Fruit fly (Drosophila melanogaster): Measurements from ENCODE around the gene CG15418.

The CG15418 gene

dm6 chr2L:3642148-3642920 is 20.8 kb upstream of the CG15418 start:
- no peak for TF ChIP-seq CG17801 (GFP tag; optimal IDR thresholded peaks at IDR 0.05; ENCODE audit: partially characterized antibody)

dm6 chr2L:3640952-3641351 is 19.4 kb upstream of the CG15418 start:
- TF ChIP-seq CG17801 (GFP tag; optimal IDR thresholded peaks at IDR 0.05; ENCODE audit: partially characterized antibody): no peak

dm6 chr2L:3639924-3640323 is 18.4 kb upstream of the CG15418 start:
- TF ChIP-seq CG17801 (GFP tag; optimal IDR thresholded peaks at IDR 0.05; ENCODE audit: partially characterized antibody): no peak

- no peak for TF ChIP-seq CG17801 (GFP tag; optimal IDR thresholded peaks at IDR 0.05; ENCODE audit: partially characterized antibody)
These were observed 13.9 kb upstream of the CG15418 start for dm6 chr2L:3635444-3635843.

- TF ChIP-seq CG17801 (GFP tag; optimal IDR thresholded peaks at IDR 0.05; ENCODE audit: partially characterized antibody): no peak
These were observed 12.4 kb upstream of the CG15418 start for dm6 chr2L:3633871-3634270.

- TF ChIP-seq CG17801 (GFP tag; optimal IDR thresholded peaks at IDR 0.05; ENCODE audit: partially characterized antibody): peak; percentile 92
These were observed 10.8 kb upstream of the CG15418 start for dm6 chr2L:3632047-3632880.

dm6 chr2L:3631262-3632046 is 9.9 kb upstream of the CG15418 start:
- TF ChIP-seq CG17801 (GFP tag; optimal IDR thresholded peaks at IDR 0.05; ENCODE audit: partially characterized antibody): no peak

dm6 chr2L:3630763-3631162 is 9.3 kb upstream of the CG15418 start:
- TF ChIP-seq CG17801 (GFP tag; optimal IDR thresholded peaks at IDR 0.05; ENCODE audit: partially characterized antibody): no peak

dm6 chr2L:3629466-3629865 is 8.0 kb upstream of the CG15418 start:
- no peak for TF ChIP-seq CG17801 (GFP tag; optimal IDR thresholded peaks at IDR 0.05; ENCODE audit: partially characterized antibody)

- TF ChIP-seq CG17801 (GFP tag; optimal IDR thresholded peaks at IDR 0.05; ENCODE audit: partially characterized antibody): no peak
These were observed 7.3 kb upstream of the CG15418 start for dm6 chr2L:3628819-3629218.

dm6 chr2L:3624784-3625183 is 3.3 kb upstream of the CG15418 start:
- TF ChIP-seq CG17801 (GFP tag; optimal IDR thresholded peaks at IDR 0.05; ENCODE audit: partially characterized antibody): no peak

dm6 chr2L:3618818-3619362 is 2.6 kb downstream of the CG15418 start, which contains the start of gene Ugt36A1:
Gene Ugt36A1 (plus strand): TSS chr2L:3619097.
- TF ChIP-seq CG17801 (GFP tag; optimal IDR thresholded peaks at IDR 0.05; ENCODE audit: partially characterized antibody): no peak

- TF ChIP-seq CG17801 (GFP tag; optimal IDR thresholded peaks at IDR 0.05; ENCODE audit: partially characterized antibody): no peak
These were observed 6.3 kb downstream of the CG15418 start for dm6 chr2L:3615156-3615555.

dm6 chr2L:3611762-3612424 is 9.6 kb downstream of the CG15418 start:
- no peak for TF ChIP-seq CG17801 (GFP tag; optimal IDR thresholded peaks at IDR 0.05; ENCODE audit: partially characterized antibody)

All from ovary, adult (tissue).